Worm (Caenorhabditis elegans) whole organism, mixed stage, embryonic: ENCODE results near the gene K08D10.11.
A peak's percentile ranks its signal among the peaks of the same experiment; 100 is the strongest.
"Not testable (repeated sequence)": the region's sequence is repeated elsewhere in the genome, so short reads cannot be mapped to it uniquely, and the experiment has no call there.

ENCODE experiments used
- M03D4.4 ChIP-seq: sonication (generic microtip); optimal IDR thresholded peaks from 2 replicates; lab custom pipeline; 2017; ENCODE audit warnings: mild to moderate bottlenecking, missing genetic modification characterization, missing compliant biosample characterization
- bed-3 ChIP-seq: fragments of 200-800 bp; sonication (Bioruptor generic); optimal IDR thresholded peaks from 3 replicates; lab custom pipeline; 2018; ENCODE audit warnings: mild to moderate bottlenecking, missing genetic modification characterization, moderate library complexity, missing compliant biosample characterization
- blmp-1 ChIP-seq: fragments of 150-350 bp; optimal IDR thresholded peaks from 2 replicates; lab custom pipeline; 2014; ENCODE audit warnings: missing biosample characterization, missing genetic modification characterization
- ceh-43 ChIP-seq: fragments of 200-800 bp; sonication (Bioruptor generic); optimal IDR thresholded peaks from 2 replicates; lab custom pipeline; 2018; ENCODE audit warnings: mild to moderate bottlenecking, missing genetic modification characterization, moderate library complexity, missing compliant biosample characterization
- ceh-83 ChIP-seq: fragments of 200-800 bp; sonication (Bioruptor generic); optimal IDR thresholded peaks from 2 replicates; lab custom pipeline; 2018; ENCODE audit warnings: mild to moderate bottlenecking, missing genetic modification characterization, missing compliant biosample characterization
- ces-1 ChIP-seq: fragments of 150-350 bp; optimal IDR thresholded peaks from 2 replicates; lab custom pipeline; 2014; ENCODE audit warnings: missing biosample characterization, missing genetic modification reagents, missing genetic modification characterization
- cnd-1 ChIP-seq: fragments of 200-800 bp; sonication (Bioruptor generic); optimal IDR thresholded peaks from 2 replicates; lab custom pipeline; 2018; ENCODE audit warnings: mild to moderate bottlenecking, missing genetic modification characterization, missing compliant biosample characterization
- drap-1 ChIP-seq: fragments of 200-800 bp; sonication (Bioruptor generic); optimal IDR thresholded peaks from 3 replicates; lab custom pipeline; 2018; ENCODE audit warnings: mild to moderate bottlenecking, missing genetic modification characterization, missing compliant biosample characterization
- elt-1 ChIP-seq: sonication (generic microtip); optimal IDR thresholded peaks from 2 replicates; lab custom pipeline; 2017; ENCODE audit warnings: missing genetic modification characterization, mild to moderate bottlenecking, missing compliant biosample characterization, antibody characterized with exemption, moderate library complexity, borderline replicate concordance; ENCODE audit not compliant: insufficient read depth
- flh-1 ChIP-seq: fragments of 200-800 bp; sonication (Bioruptor generic); optimal IDR thresholded peaks from 2 replicates; lab custom pipeline; 2018; ENCODE audit warnings: mild to moderate bottlenecking, missing genetic modification characterization, moderate library complexity, missing compliant biosample characterization
- ham-2 ChIP-seq: fragments of 200-800 bp; sonication (Bioruptor generic); optimal IDR thresholded peaks from 2 replicates; lab custom pipeline; 2018; ENCODE audit warnings: mild to moderate bottlenecking, missing genetic modification characterization, missing compliant biosample characterization
- hlh-1 ChIP-seq: fragments of 150-350 bp; optimal IDR thresholded peaks from 2 replicates; lab custom pipeline; 2014; ENCODE audit warnings: missing biosample characterization, missing genetic modification reagents, missing genetic modification characterization
- lin-13 ChIP-seq: fragments of 150-350 bp; optimal IDR thresholded peaks from 2 replicates; lab custom pipeline; 2014; ENCODE audit warnings: missing biosample characterization, missing genetic modification characterization
- lin-32 ChIP-seq: fragments of 200-800 bp; sonication (Bioruptor generic); optimal IDR thresholded peaks from 2 replicates; lab custom pipeline; 2018; ENCODE audit warnings: mild to moderate bottlenecking, missing genetic modification characterization, missing compliant biosample characterization
- lsy-2 ChIP-seq: fragments of 150-350 bp; optimal IDR thresholded peaks from 2 replicates; lab custom pipeline; 2014; ENCODE audit warnings: missing biosample characterization, missing genetic modification characterization
- mab-5 ChIP-seq: fragments of 150-350 bp; optimal IDR thresholded peaks from 2 replicates; lab custom pipeline; 2014; ENCODE audit warnings: missing biosample characterization, missing genetic modification characterization
- mep-1 ChIP-seq: fragments of 150-350 bp; optimal IDR thresholded peaks from 2 replicates; lab custom pipeline; 2017; ENCODE audit warnings: missing biosample characterization, missing genetic modification reagents, missing genetic modification characterization, inconsistent platforms
- mls-2 ChIP-seq: sonication (generic microtip); optimal IDR thresholded peaks from 2 replicates; lab custom pipeline; 2016; ENCODE audit warnings: mild to moderate bottlenecking, missing genetic modification characterization, moderate library complexity, missing compliant biosample characterization
- nhr-12 ChIP-seq: fragments of 150-350 bp; optimal IDR thresholded peaks from 2 replicates; lab custom pipeline; 2014; ENCODE audit warnings: missing biosample characterization, missing genetic modification characterization
- nhr-2 ChIP-seq: fragments of 150-350 bp; optimal IDR thresholded peaks from 2 replicates; lab custom pipeline; 2014; ENCODE audit warnings: missing biosample characterization, missing genetic modification characterization
- nhr-237 ChIP-seq: fragments of 150-350 bp; optimal IDR thresholded peaks from 2 replicates; lab custom pipeline; 2014; ENCODE audit warnings: missing biosample characterization, missing genetic modification characterization
- nhr-28 ChIP-seq: fragments of 150-350 bp; optimal IDR thresholded peaks from 2 replicates; lab custom pipeline; 2014; ENCODE audit warnings: missing biosample characterization, missing genetic modification characterization
- pha-4 ChIP-seq: fragments of 150-350 bp; optimal IDR thresholded peaks from 2 replicates; lab custom pipeline; 2018; ENCODE audit warnings: missing biosample characterization, missing genetic modification reagents, missing genetic modification characterization
- sem-2 ChIP-seq: fragments of 200-800 bp; sonication (Bioruptor generic); optimal IDR thresholded peaks from 2 replicates; lab custom pipeline; 2018; ENCODE audit warnings: mild to moderate bottlenecking, missing genetic modification characterization, missing compliant biosample characterization
- sptf-1 ChIP-seq: sonication (generic microtip); optimal IDR thresholded peaks from 2 replicates; lab custom pipeline; 2017; ENCODE audit warnings: mild to moderate bottlenecking, missing genetic modification characterization, moderate library complexity, missing compliant biosample characterization
- unc-39 ChIP-seq: fragments of 150-350 bp; optimal IDR thresholded peaks from 2 replicates; lab custom pipeline; 2014; ENCODE audit warnings: missing biosample characterization, missing genetic modification characterization
- zip-8 ChIP-seq: fragments of 150-350 bp; optimal IDR thresholded peaks from 2 replicates; lab custom pipeline; 2014; ENCODE audit warnings: missing biosample characterization, missing genetic modification characterization
- ztf-11 ChIP-seq: fragments of 150-350 bp; optimal IDR thresholded peaks from 2 replicates; lab custom pipeline; 2014; ENCODE audit warnings: missing biosample characterization, missing genetic modification characterization

The K08D10.11 gene

ce11 chrIV:4204275-4204674, 18.3 kb upstream of the K08D10.11 start, which contains the start of gene pax-2:
TSS of gene pax-2 (minus strand) at chrIV:4204375.
- TF ChIP-seq lin-13 (tag; lab: Kevin White, UChicago) (no peak), zip-8 (tag; lab: Kevin White, UChicago) (peak; percentile 75)
- TF ChIP-seq, all 35 proteins: peak for 1

DNA sequence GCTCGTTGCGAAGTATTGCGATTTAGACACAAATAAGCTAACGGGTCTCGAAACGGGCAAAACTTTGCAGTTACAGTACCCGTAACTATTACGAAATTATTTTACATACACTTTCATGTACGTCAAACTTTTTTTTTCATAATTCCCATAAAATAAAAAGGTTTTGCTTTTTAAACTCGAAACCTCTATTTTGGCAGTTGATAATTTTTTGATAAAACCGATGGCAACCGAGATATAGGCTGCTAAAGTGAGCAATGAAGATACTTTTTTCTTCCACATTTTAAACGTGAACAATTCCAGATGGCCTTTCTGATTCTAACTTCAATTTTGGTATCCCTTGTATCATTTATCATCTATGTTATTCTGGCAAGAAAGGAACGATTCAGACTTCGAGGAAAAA, 11.2 kb upstream of the K08D10.11 start, which contains the start of gene cyp-25A6:
TSS of gene cyp-25A6 (plus strand) at position 301 of the 400 bp plus-strand sequence.
- not testable (repeated sequence) for TF ChIP-seq pha-4; ceh-43 (GFP tag; lab: Kevin White, UChicago); lin-32 (GFP tag; lab: Kevin White, UChicago)

DNA sequence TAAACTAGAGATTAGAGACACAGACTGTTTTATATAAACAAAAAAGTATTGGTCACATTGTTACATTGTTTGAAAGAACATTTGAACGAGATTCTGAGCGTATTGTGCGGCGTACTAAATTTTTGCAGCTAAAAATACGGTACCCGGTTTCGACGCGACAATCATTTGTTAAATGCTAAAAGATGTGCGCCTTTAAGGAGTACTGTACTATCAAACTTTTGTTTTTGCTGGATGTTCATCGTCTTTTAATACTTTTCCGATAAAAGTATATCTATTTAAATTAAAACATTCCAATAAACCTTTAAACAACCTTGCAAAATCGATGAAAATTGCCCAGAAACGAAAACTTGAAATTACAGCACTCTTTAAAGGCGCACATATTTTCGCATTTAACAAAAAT, 10.7 kb upstream of the K08D10.11 start, which contains the start of gene K06B9.6:
TSS of gene K06B9.6 (minus strand) at position 101 of the 400 bp plus-strand sequence.
- TF ChIP-seq ceh-83; blmp-1 (tag; lab: Kevin White, UChicago); mls-2 (tag; lab: Kevin White, UChicago): not testable (repeated sequence)

ce11 chrIV:4184767-4185166, 1.2 kb downstream of the K08D10.11 start:
- TF ChIP-seq lsy-2: peak; percentile 62

- TF ChIP-seq hlh-1 (tag; lab: Kevin White, UChicago): no peak
- TF ChIP-seq ceh-83: peak; percentile 2
- no peak for TF ChIP-seq sptf-1 (tag; lab: Kevin White, UChicago)
- TF ChIP-seq nhr-237: no peak
- TF ChIP-seq lsy-2: no peak
- TF ChIP-seq drap-1 (GFP tag; lab: Kevin White, UChicago): no peak
- TF ChIP-seq ham-2: no peak
- no peak for TF ChIP-seq ceh-43 (GFP tag; lab: Kevin White, UChicago)
Measured at ce11 chrIV:4178424-4178823, 7.6 kb downstream of the K08D10.11 start, which contains the start of gene tsen-34. TSS of gene tsen-34 (plus strand) at chrIV:4178457.

ce11 chrIV:4177560-4177959, 8.4 kb downstream of the K08D10.11 start:
- TF ChIP-seq hlh-1 (tag; lab: Kevin White, UChicago) (no peak), pha-4 (no peak)

ce11 chrIV:4176659-4177058, 9.3 kb downstream of the K08D10.11 start:
- no peak for TF ChIP-seq ceh-83
- TF ChIP-seq zip-8 (tag; lab: Kevin White, UChicago): no peak
- no peak for TF ChIP-seq pha-4
- TF ChIP-seq ces-1: no peak
- no peak for TF ChIP-seq lsy-2
- no peak for TF ChIP-seq mab-5 (tag; lab: Kevin White, UChicago)
- no peak for TF ChIP-seq M03D4.4 (tag; lab: Kevin White, UChicago)
- TF ChIP-seq hlh-1 (tag; lab: Kevin White, UChicago): no peak
- TF ChIP-seq ztf-11 (tag; lab: Kevin White, UChicago): no peak
- TF ChIP-seq nhr-28: no peak
- no peak for TF ChIP-seq bed-3 (GFP tag; lab: Kevin White, UChicago)
- TF ChIP-seq ceh-43 (GFP tag; lab: Kevin White, UChicago): no peak
- TF ChIP-seq nhr-2 (tag; lab: Kevin White, UChicago): no peak
- TF ChIP-seq lin-13 (tag; lab: Kevin White, UChicago): no peak
- no peak for TF ChIP-seq mep-1
- no peak for TF ChIP-seq lin-32 (GFP tag; lab: Kevin White, UChicago)
- no peak for TF ChIP-seq elt-1 (tag; lab: Kevin White, UChicago)

DNA sequence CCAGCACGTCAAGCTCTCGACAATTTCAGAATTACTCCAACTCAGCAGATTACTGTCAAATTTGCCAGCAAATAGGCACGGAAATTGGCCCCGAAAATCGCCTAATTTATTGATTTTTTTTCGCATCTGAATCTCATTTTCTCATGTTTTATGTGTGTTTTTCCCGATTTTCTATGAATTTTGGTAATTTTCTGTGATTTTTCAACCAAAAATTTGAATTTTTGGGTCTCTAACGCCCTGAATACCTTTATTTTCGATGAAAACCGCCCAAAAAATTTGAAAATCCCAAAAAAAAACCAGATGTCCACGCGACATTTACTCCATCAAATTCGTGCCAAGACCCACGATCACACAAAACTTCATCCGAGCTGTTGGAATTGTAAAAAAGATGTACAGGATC, 9.9 kb downstream of the K08D10.11 start, which contains the start of gene dnj-15:
TSS of gene dnj-15 (plus strand) at position 301 of the 400 bp plus-strand sequence.
- TF ChIP-seq blmp-1 (tag; lab: Kevin White, UChicago) (no peak), sptf-1 (tag; lab: Kevin White, UChicago) (no peak), sem-2 (GFP tag; lab: Kevin White, UChicago) (no peak), bed-3 (GFP tag; lab: Kevin White, UChicago) (no peak), ces-1 (no peak), ham-2 (no peak), nhr-12 (no peak), mep-1 (no peak), flh-1 (GFP tag; lab: Kevin White, UChicago) (no peak), lin-13 (tag; lab: Kevin White, UChicago) (no peak), cnd-1 (tag; lab: Kevin White, UChicago) (no peak), nhr-237 (no peak), nhr-28 (no peak), pha-4 (no peak), unc-39 (tag; lab: Kevin White, UChicago) (no peak), lsy-2 (no peak)
